Fruit fly (Drosophila melanogaster): ENCODE measurements around the gene CG33181.

The CG33181 gene

DNA sequence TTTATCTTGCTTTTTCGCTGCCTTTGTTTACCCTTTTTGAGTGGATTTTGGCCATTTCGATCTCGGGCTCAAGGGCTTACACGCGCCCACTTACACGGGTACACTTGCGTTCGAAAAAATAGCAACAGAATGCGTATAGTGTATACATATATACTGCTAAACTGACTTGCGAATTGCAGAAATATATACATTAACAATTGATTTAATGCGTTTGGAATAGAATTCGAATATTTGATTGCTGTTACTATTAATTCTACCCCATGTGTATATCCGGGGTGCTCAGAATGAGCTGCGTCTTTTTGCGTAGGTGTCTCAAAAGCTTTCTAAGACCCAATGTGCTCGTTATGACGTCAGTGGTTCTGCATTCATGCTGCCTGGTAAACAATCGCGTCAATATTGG, 4.3 kb downstream of the CG33181 start:
- no peak for TF ChIP-seq CG10348 (GFP tag; IDR thresholded peaks at IDR 0.05)
- TF ChIP-seq CG15710 (tag; optimal IDR thresholded peaks at IDR 0.05), result no peak
- no peak for TF ChIP-seq rn (GFP tag; IDR thresholded peaks at IDR 0.05)
- no peak for TF ChIP-seq gl (tag; optimal IDR thresholded peaks at IDR 0.05)
- TF ChIP-seq Pif1B (GFP tag; optimal IDR thresholded peaks at IDR 0.05), result no peak
- no peak for TF ChIP-seq CG32121 (GFP tag; IDR thresholded peaks at IDR 0.05)

DNA sequence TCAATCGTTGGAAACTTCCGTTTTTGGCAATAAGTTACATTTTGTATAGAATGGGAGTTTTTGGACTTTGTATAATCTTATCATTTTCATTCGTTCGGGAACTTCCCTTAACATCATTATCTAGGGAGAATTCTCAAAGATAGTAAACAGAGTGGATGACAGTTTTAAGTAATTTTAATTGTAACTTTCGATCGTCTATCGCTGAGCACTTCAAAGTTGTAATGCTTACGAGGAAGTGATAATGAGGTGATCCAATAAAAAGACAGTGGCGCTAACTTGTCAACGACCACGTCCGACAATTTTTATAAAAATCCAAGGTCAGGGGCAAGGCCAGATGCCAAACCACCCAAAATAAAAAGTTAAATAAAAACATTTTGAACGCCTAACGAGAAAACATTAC, 7.2 kb downstream of the CG33181 start:
- TF ChIP-seq CG8301 (tag; optimal IDR thresholded peaks at IDR 0.05) (no peak), CG13204 (GFP tag; optimal IDR thresholded peaks at IDR 0.05) (no peak), CG9948 (tag; optimal IDR thresholded peaks at IDR 0.05) (no peak), Snoo (tag; optimal IDR thresholded peaks at IDR 0.05) (no peak)

DNA sequence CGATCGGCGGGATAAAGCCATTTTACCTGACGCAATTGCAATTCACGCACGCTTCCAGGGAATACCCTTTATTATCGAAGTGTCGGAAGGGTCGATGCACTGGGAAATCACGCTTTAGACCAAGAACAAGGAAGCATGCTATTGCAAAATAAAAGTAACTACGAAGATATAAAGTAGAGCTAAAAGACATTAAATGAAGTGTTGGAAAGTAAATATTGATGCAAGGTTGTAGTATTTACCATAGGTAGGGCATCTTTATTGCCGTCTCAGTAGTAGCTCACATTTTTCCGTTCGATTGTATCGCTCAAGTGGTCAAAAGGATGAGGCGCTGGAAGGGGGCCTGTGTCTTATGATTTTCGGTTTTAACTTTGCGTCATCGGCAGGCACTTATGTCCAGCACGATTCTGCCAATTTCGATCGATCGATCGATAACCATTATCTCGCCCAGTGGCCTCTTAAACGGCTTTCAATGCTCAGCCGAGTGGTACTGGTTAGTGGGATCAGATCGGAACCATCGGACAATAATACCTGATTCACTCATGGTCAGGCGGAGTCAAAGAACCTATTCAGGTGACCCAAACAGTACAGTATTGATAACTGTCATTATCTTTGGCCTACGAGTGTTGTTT, 8.6 kb downstream of the CG33181 start:
- peak; percentile 5 for TF ChIP-seq CG15710 (tag; optimal IDR thresholded peaks at IDR 0.05)
- TF ChIP-seq CG8159 (tag; optimal IDR thresholded peaks at IDR 0.05), result peak; percentile 43
- no peak for TF ChIP-seq CG9948 (tag; optimal IDR thresholded peaks at IDR 0.05)
- peak; percentile 28 for TF ChIP-seq EcR (GFP tag; optimal IDR thresholded peaks at IDR 0.05)

DNA sequence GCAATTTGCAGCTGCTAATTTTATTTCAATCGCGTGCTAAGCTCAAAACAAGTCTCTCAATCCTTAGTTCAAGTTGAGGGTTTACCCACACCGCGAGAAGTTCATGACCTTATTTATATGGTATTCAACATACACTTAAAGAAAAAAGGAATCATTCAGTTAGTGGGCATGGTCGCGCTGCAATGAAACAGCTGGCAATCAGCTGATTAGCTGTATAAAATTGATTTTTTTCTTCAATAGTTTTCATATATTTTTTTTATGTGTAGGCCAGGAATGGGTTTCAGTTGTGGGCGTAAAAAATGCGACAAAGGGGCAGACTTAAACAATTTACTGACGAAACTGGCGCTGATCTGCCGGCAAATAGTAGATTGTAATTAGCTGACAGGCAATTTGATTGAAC, 10.0 kb downstream of the CG33181 start:
- TF ChIP-seq CG4496 (GFP tag; IDR thresholded peaks at IDR 0.05), result peak; percentile 49; the same call in 1 of the 3 replicates
- no peak for TF ChIP-seq D1 (tag; optimal IDR thresholded peaks at IDR 0.05)
- no peak for TF ChIP-seq CG13204 (GFP tag; optimal IDR thresholded peaks at IDR 0.05)
- no peak for TF ChIP-seq Snoo (tag; optimal IDR thresholded peaks at IDR 0.05)
- TF ChIP-seq CG10348 (GFP tag; IDR thresholded peaks at IDR 0.05), result no peak
- TF ChIP-seq CG9948 (tag; optimal IDR thresholded peaks at IDR 0.05), result no peak
- no peak for TF ChIP-seq Pif1B (GFP tag; optimal IDR thresholded peaks at IDR 0.05)
- no peak for TF ChIP-seq CG34367 (tag; optimal IDR thresholded peaks at IDR 0.05)
- no peak for TF ChIP-seq CG14655 (GFP tag; optimal IDR thresholded peaks at IDR 0.05)
- TF ChIP-seq Pif1A (GFP tag; optimal IDR thresholded peaks at IDR 0.05), result peak; percentile 7
- no peak for TF ChIP-seq EcR (GFP tag; optimal IDR thresholded peaks at IDR 0.05)
- no peak for TF ChIP-seq rn (GFP tag; IDR thresholded peaks at IDR 0.05)
- no peak for TF ChIP-seq gl (tag; optimal IDR thresholded peaks at IDR 0.05)
- no peak for TF ChIP-seq CG32121 (GFP tag; IDR thresholded peaks at IDR 0.05)
- TF ChIP-seq CG12605 (GFP tag; IDR thresholded peaks at IDR 0.05), result 0 out of 2 replicates have a peak, but pooled peaks have one; percentile 14
- no peak; the same call in 2 of the 3 replicates for TF ChIP-seq fd96Ca (GFP tag; IDR thresholded peaks at IDR 0.05)
- TF ChIP-seq CG8301 (tag; optimal IDR thresholded peaks at IDR 0.05), result no peak
- TF ChIP-seq CG8159 (tag; optimal IDR thresholded peaks at IDR 0.05), result no peak
- TF ChIP-seq CG17806 (tag; optimal IDR thresholded peaks at IDR 0.05), result no peak
- peak; percentile 11; the same call in 1 of the 2 replicates for TF ChIP-seq Ets98B (GFP tag; IDR thresholded peaks at IDR 0.05)
- no peak for TF ChIP-seq CG15710 (tag; optimal IDR thresholded peaks at IDR 0.05)

DNA sequence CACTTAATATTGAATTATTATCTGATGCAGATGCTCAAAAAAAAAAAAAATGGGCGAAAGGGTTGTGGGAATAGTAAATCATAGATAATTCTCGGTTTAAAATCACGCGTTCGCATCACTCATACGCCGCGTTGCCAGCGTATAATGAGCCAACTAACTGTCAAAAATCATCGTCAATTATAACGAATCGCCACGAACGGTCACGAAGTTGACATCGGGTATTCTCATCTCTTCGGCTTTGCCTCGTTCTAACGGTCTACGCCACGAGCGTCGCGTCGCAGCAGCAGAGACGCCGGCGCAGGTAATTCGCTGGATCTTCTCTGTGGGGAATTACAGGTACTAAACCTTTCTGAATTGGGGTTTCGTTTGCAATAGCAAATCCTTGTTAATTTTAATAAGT, 12.2 kb downstream of the CG33181 start:
- TF ChIP-seq EcR (GFP tag; optimal IDR thresholded peaks at IDR 0.05), result no peak
- TF ChIP-seq CG8301 (tag; optimal IDR thresholded peaks at IDR 0.05), result no peak
- TF ChIP-seq CG32121 (GFP tag; IDR thresholded peaks at IDR 0.05), result no peak
- no peak for TF ChIP-seq gl (tag; optimal IDR thresholded peaks at IDR 0.05)
- TF ChIP-seq CG9948 (tag; optimal IDR thresholded peaks at IDR 0.05), result no peak
- TF ChIP-seq CG4496 (GFP tag; IDR thresholded peaks at IDR 0.05), result no peak
- TF ChIP-seq rn (GFP tag; IDR thresholded peaks at IDR 0.05), result no peak
- TF ChIP-seq CG10348 (GFP tag; IDR thresholded peaks at IDR 0.05), result no peak
- TF ChIP-seq D1 (tag; optimal IDR thresholded peaks at IDR 0.05), result no peak
- TF ChIP-seq CG14655 (GFP tag; optimal IDR thresholded peaks at IDR 0.05), result no peak
- no peak for TF ChIP-seq CG17806 (tag; optimal IDR thresholded peaks at IDR 0.05)
- no peak for TF ChIP-seq Pif1A (GFP tag; optimal IDR thresholded peaks at IDR 0.05)
- TF ChIP-seq Pif1B (GFP tag; optimal IDR thresholded peaks at IDR 0.05), result no peak
- no peak for TF ChIP-seq fd96Ca (GFP tag; IDR thresholded peaks at IDR 0.05)
- no peak for TF ChIP-seq CG34367 (tag; optimal IDR thresholded peaks at IDR 0.05)
- no peak for TF ChIP-seq CG12605 (GFP tag; IDR thresholded peaks at IDR 0.05)

DNA sequence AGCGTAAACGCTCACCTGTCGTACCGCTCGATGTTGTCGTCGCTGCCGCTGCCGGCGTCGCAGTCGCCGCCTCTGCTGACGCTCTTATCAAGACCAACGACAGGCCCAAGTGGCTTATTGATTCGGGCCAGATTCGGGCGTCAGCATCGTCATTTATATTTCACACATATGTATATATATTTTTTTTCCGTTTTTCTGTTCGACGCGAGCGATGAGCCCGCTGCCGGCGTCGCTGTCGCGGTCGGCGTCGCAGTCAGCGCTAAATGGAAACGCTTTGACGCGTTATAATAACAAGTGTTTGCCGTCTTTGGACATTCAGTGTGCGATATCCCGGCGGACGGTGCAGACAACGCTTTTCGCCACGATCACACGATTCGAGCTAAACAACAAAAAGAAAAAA, 12.9 kb downstream of the CG33181 start:
- TF ChIP-seq CG10348 (GFP tag; IDR thresholded peaks at IDR 0.05), result no peak
- no peak for TF ChIP-seq CG4496 (GFP tag; IDR thresholded peaks at IDR 0.05)
- TF ChIP-seq Snoo (tag; optimal IDR thresholded peaks at IDR 0.05), result no peak
- TF ChIP-seq fd96Ca (GFP tag; IDR thresholded peaks at IDR 0.05), result no peak
- no peak for TF ChIP-seq EcR (GFP tag; optimal IDR thresholded peaks at IDR 0.05)
- no peak for TF ChIP-seq CG13204 (GFP tag; optimal IDR thresholded peaks at IDR 0.05)
- TF ChIP-seq Ets98B (GFP tag; IDR thresholded peaks at IDR 0.05), result no peak
- no peak for TF ChIP-seq CG12605 (GFP tag; IDR thresholded peaks at IDR 0.05)
- no peak for TF ChIP-seq rn (GFP tag; IDR thresholded peaks at IDR 0.05)
- TF ChIP-seq CG9948 (tag; optimal IDR thresholded peaks at IDR 0.05), result no peak
- no peak for TF ChIP-seq D1 (tag; optimal IDR thresholded peaks at IDR 0.05)
- TF ChIP-seq CG17806 (tag; optimal IDR thresholded peaks at IDR 0.05), result no peak
- TF ChIP-seq gl (tag; optimal IDR thresholded peaks at IDR 0.05), result no peak
- no peak for TF ChIP-seq CG14655 (GFP tag; optimal IDR thresholded peaks at IDR 0.05)
- no peak for TF ChIP-seq CG34367 (tag; optimal IDR thresholded peaks at IDR 0.05)
- no peak for TF ChIP-seq CG8301 (tag; optimal IDR thresholded peaks at IDR 0.05)
- TF ChIP-seq Pif1A (GFP tag; optimal IDR thresholded peaks at IDR 0.05), result no peak
